Worm (Caenorhabditis elegans) whole organism, midembryonic: ENCODE data around the gene srr-1.

Experiments
- T22C8.4 ChIP-seq: fragments of 200-800 bp; sonication (Bioruptor generic); IDR thresholded peaks from 2 replicates; pipeline ENCODE4 v1.3.6; 2022; ENCODE audit warnings: missing genetic modification characterization, missing compliant biosample characterization
- cog-1 ChIP-seq: sonication (generic microtip); optimal IDR thresholded peaks from 2 replicates; lab custom pipeline; 2016; ENCODE audit warnings: missing genetic modification characterization, missing compliant biosample characterization
- flt-1 ChIP-seq: fragments of 200-800 bp; sonication (Bioruptor generic); IDR thresholded peaks from 2 replicates; pipeline ENCODE4 v1.3.6; 2022; ENCODE audit warnings: missing genetic modification characterization, missing compliant biosample characterization
- med-1 ChIP-seq: sonication (generic microtip); optimal IDR thresholded peaks from 2 replicates; lab custom pipeline; 2017; ENCODE audit warnings: missing genetic modification characterization, mild to moderate bottlenecking, missing compliant biosample characterization, antibody characterized with exemption, missing genetic modification reagents; ENCODE audit not compliant: insufficient read depth
- ref-1 ChIP-seq: fragments of 200-800 bp; sonication (Bioruptor generic); conservative IDR thresholded peaks from 2 replicates; pipeline ENCODE4 v1.3.6; 2022; ENCODE audit warnings: missing genetic modification reagents, missing genetic modification characterization, missing compliant biosample characterization
- tab-1 ChIP-seq: fragments of 200-800 bp; sonication (Bioruptor generic); IDR thresholded peaks from 2 replicates; pipeline ENCODE4 v1.3.6; 2022; ENCODE audit warnings: missing genetic modification characterization, missing compliant biosample characterization
- ztf-23 ChIP-seq: fragments of 200-800 bp; sonication (Bioruptor generic); IDR thresholded peaks from 2 replicates; pipeline ENCODE4 v1.3.6; 2022; ENCODE audit warnings: missing genetic modification reagents, missing genetic modification characterization, missing compliant biosample characterization
- ztf-29 ChIP-seq: fragments of 200-800 bp; sonication (Bioruptor generic); IDR thresholded peaks from 2 replicates; pipeline ENCODE4 v1.3.6; 2022; ENCODE audit warnings: missing genetic modification reagents, missing genetic modification characterization, missing compliant biosample characterization

srr-1 gene

DNA sequence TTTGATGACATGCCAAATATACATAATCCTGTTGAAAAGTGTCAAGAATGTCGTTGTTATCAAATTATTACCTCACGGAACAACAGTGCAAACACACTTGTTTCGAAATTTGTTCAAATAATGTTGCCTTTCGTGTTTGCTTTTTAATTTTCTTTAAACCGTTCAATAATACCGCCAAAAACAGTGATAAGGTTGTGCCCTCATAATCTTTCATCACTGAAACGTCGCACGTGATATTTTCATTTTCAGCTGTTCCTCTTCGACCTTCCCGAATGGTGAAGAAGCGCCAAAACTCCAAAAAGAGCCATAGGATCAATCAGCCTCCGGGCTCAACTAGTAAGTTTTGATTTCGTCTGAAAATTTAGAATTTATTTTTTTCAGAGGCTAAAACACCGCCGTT is 51.5 kb downstream of the srr-1 start, which contains the start of gene inft-2:
Gene inft-2, plus strand, starts transcription at position 248 of the 400 bp plus-strand sequence.
- TF ChIP-seq ztf-23 (GFP tag; lab: Robert Waterston, UW) (no peak), ref-1 (GFP tag; lab: Robert Waterston, UW) (no peak), tab-1 (GFP tag; lab: Robert Waterston, UW) (no peak), T22C8.4 (no peak), flt-1 (GFP tag; lab: Robert Waterston, UW) (no peak), ztf-29 (no peak), cog-1 (no peak)

DNA sequence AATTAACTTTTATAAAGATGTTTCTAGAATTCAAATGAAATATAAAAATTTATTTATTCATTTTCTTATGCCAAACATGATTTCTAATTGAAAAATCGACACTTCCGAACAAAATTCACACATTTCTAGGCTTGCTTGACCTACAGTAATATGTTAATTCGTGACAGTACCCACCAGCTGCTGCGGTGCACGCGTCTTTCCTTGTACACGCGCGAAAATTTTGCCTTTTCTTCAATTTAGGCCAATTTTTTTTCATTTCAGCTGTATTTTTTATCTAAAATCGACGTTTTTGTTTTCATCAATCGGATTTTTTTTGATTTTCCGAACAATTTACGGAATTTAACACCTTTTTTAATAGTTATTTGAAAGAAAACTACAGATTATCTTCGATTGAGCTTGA is 53.5 kb downstream of the srr-1 start:
- TF ChIP-seq med-1 (GFP tag; lab: Kevin White, UChicago) (no peak), ref-1 (GFP tag; lab: Robert Waterston, UW) (no peak)
